Fruit fly (Drosophila melanogaster) whole organism, embryonic: ENCODE measurements around the gene CG11726.

Experiments used
- Bteb2 ChIP-seq: fragments of 200-800 bp; sonication (Bioruptor generic); optimal IDR thresholded peaks from 2 replicates; lab custom pipeline; 2016; ENCODE audit warnings: missing biosample characterization, missing genetic modification characterization
- CG10274 ChIP-seq: fragments of 200-800 bp; sonication (Bioruptor generic); optimal IDR thresholded peaks from 3 replicates; lab custom pipeline; 2017; ENCODE audit warnings: missing biosample characterization, mild to moderate bottlenecking, missing genetic modification characterization
- CG12236 ChIP-seq: fragments of 200-800 bp; sonication (Bioruptor generic); optimal IDR thresholded peaks from 2 replicates; lab custom pipeline; 2016; ENCODE audit warnings: missing biosample characterization, missing genetic modification characterization
- CG12744 ChIP-seq: fragments of 200-800 bp; sonication (Bioruptor generic); optimal IDR thresholded peaks from 2 replicates; lab custom pipeline; 2016; ENCODE audit warnings: missing biosample characterization, missing genetic modification characterization
- CG14050 ChIP-seq: fragments of 200-800 bp; sonication (Bioruptor generic); IDR thresholded peaks from 3 replicates; pipeline ENCODE4 v1.3.6; 2022; ENCODE audit warnings: missing biosample characterization, missing genetic modification characterization
- CG15011 ChIP-seq: fragments of 200-800 bp; sonication (Bioruptor generic); optimal IDR thresholded peaks from 3 replicates; lab custom pipeline; 2018; ENCODE audit warnings: missing biosample characterization, mild to moderate bottlenecking, missing genetic modification characterization
- CG17361 ChIP-seq: fragments of 200-800 bp; sonication (Bioruptor generic); IDR thresholded peaks from 3 replicates; pipeline ENCODE4 v1.3.6; 2022; ENCODE audit warnings: missing biosample characterization, missing genetic modification characterization
- CG18011 ChIP-seq: fragments of 200-800 bp; sonication (Bioruptor generic); optimal IDR thresholded peaks from 2 replicates; lab custom pipeline; 2017; ENCODE audit warnings: missing biosample characterization, missing genetic modification characterization, mild to moderate bottlenecking, moderate library complexity, missing genotype
- CG2712 ChIP-seq: fragments of 200-800 bp; optimal IDR thresholded peaks from 3 replicates; lab custom pipeline; 2019; ENCODE audit warnings: missing biosample characterization, mild to moderate bottlenecking, missing genetic modification characterization, moderate library complexity
- CG30020 ChIP-seq: fragments of 200-800 bp; optimal IDR thresholded peaks from 2 replicates; lab custom pipeline; 2019; ENCODE audit warnings: missing biosample characterization, mild to moderate bottlenecking, missing genetic modification characterization, moderate library complexity
- CG34422 ChIP-seq: fragments of 200-800 bp; sonication (Bioruptor generic); IDR thresholded peaks from 3 replicates; pipeline ENCODE4 v1.3.6; 2022; ENCODE audit warnings: missing biosample characterization, missing genetic modification characterization
- CG7271 ChIP-seq: fragments of 200-800 bp; sonication (Bioruptor generic); optimal IDR thresholded peaks from 2 replicates; lab custom pipeline; 2018; ENCODE audit warnings: missing biosample characterization, mild to moderate bottlenecking, missing genetic modification characterization, moderate library complexity
- CG7556 ChIP-seq: fragments of 200-800 bp; sonication (Bioruptor generic); optimal IDR thresholded peaks from 2 replicates; lab custom pipeline; 2017; ENCODE audit warnings: missing biosample characterization, mild to moderate bottlenecking, missing genetic modification characterization
- CG9727 ChIP-seq: fragments of 200-800 bp; sonication (Bioruptor generic); optimal IDR thresholded peaks from 3 replicates; lab custom pipeline; 2017; ENCODE audit warnings: missing biosample characterization, mild to moderate bottlenecking, missing genetic modification characterization
- E2f2 ChIP-seq: fragments of 200-800 bp; sonication (Bioruptor generic); IDR thresholded peaks from 2 replicates; pipeline ENCODE4 v1.3.6; 2022; ENCODE audit warnings: missing biosample characterization, missing genetic modification characterization
- Fer1 ChIP-seq: fragments of 200-800 bp; sonication (Bioruptor generic); optimal IDR thresholded peaks from 2 replicates; lab custom pipeline; 2017; ENCODE audit warnings: missing biosample characterization, mild to moderate bottlenecking, missing genetic modification characterization
- H2.0 ChIP-seq: fragments of 200-800 bp; sonication (Bioruptor generic); IDR thresholded peaks from 2 replicates; pipeline ENCODE4 v1.3.6; 2022; ENCODE audit warnings: missing biosample characterization, missing genetic modification characterization
- Hmx ChIP-seq: fragments of 200-800 bp; sonication (Bioruptor generic); optimal IDR thresholded peaks from 2 replicates; lab custom pipeline; 2016; ENCODE audit warnings: missing biosample characterization, missing genetic modification characterization
- Lhr ChIP-seq: fragments of 200-800 bp; sonication (Bioruptor generic); optimal IDR thresholded peaks from 3 replicates; lab custom pipeline; 2017; ENCODE audit warnings: mild to moderate bottlenecking, missing biosample characterization, missing genetic modification reagents, missing genetic modification characterization
- Nf-YA ChIP-seq: fragments of 200-800 bp; sonication (Bioruptor generic); IDR thresholded peaks from 2 replicates; pipeline ENCODE4 v1.3.6; 2022; ENCODE audit warnings: missing biosample characterization, missing genetic modification characterization
- Poxn ChIP-seq: fragments of 200-800 bp; sonication (Bioruptor generic); IDR thresholded peaks from 2 replicates; pipeline ENCODE4 v1.3.6; 2022; ENCODE audit warnings: missing biosample characterization, missing genetic modification characterization
- Vsx1 ChIP-seq: fragments of 200-800 bp; sonication (Bioruptor generic); optimal IDR thresholded peaks from 2 replicates; lab custom pipeline; 2017; ENCODE audit warnings: missing biosample characterization, mild to moderate bottlenecking, missing genetic modification characterization, missing genetic modification reagents
- YL-1 ChIP-seq: fragments of 200-800 bp; sonication (Bioruptor generic); optimal IDR thresholded peaks from 3 replicates; lab custom pipeline; 2017; ENCODE audit warnings: missing biosample characterization, mild to moderate bottlenecking, missing genetic modification characterization
- ato ChIP-seq: fragments of 200-800 bp; sonication (Bioruptor generic); IDR thresholded peaks from 2 replicates; pipeline ENCODE4 v1.3.6; 2022; ENCODE audit warnings: missing biosample characterization, missing genetic modification characterization; ENCODE audit not compliant: partially characterized antibody
- bab2 ChIP-seq: fragments of 200-800 bp; sonication (Bioruptor generic); optimal IDR thresholded peaks from 2 replicates; lab custom pipeline; 2016; ENCODE audit warnings: missing biosample characterization, missing genetic modification characterization
- caup ChIP-seq: fragments of 200-800 bp; sonication (Bioruptor generic); optimal IDR thresholded peaks from 3 replicates; lab custom pipeline; 2017; ENCODE audit warnings: missing biosample characterization, mild to moderate bottlenecking, missing genetic modification characterization, moderate library complexity; ENCODE audit not compliant: severe bottlenecking
- chinmo ChIP-seq: fragments of 200-800 bp; sonication (Bioruptor generic); IDR thresholded peaks from 4 replicates; pipeline ENCODE4 v1.3.6; 2022; ENCODE audit warnings: missing biosample characterization, missing genetic modification characterization; ENCODE audit not compliant: partially characterized antibody
- crol ChIP-seq: fragments of 200-800 bp; sonication (Bioruptor generic); IDR thresholded peaks from 2 replicates; pipeline ENCODE4 v1.3.6; 2022; ENCODE audit warnings: missing biosample characterization, missing genetic modification characterization
- dati ChIP-seq: fragments of 200-800 bp; sonication (Bioruptor generic); IDR thresholded peaks from 2 replicates; pipeline ENCODE4 v1.3.6; 2022; ENCODE audit warnings: missing biosample characterization, missing genetic modification characterization
- eve ChIP-seq, 2 experiments: fragments of >200 bp; optimal IDR thresholded peaks; 2 replicates each; lab custom pipeline; 2017; ENCODE audit warnings: missing biosample characterization in 2 of 2, missing genetic modification characterization in 2 of 2
- ewg ChIP-seq: fragments of 200-800 bp; sonication (Bioruptor generic); optimal IDR thresholded peaks from 3 replicates; lab custom pipeline; 2017; ENCODE audit warnings: mild to moderate bottlenecking, missing biosample characterization, missing genetic modification reagents, missing genetic modification characterization
- gem ChIP-seq: fragments of 200-800 bp; sonication (Bioruptor generic); optimal IDR thresholded peaks from 2 replicates; lab custom pipeline; 2019; ENCODE audit warnings: missing biosample characterization, mild to moderate bottlenecking, missing genetic modification characterization, moderate library complexity
- gsb-n ChIP-seq: fragments of 200-800 bp; sonication (Bioruptor generic); optimal IDR thresholded peaks from 3 replicates; lab custom pipeline; 2018; ENCODE audit warnings: missing biosample characterization, mild to moderate bottlenecking, missing genetic modification characterization
- gt ChIP-seq: fragments of 200-800 bp; sonication (Bioruptor generic); IDR thresholded peaks from 2 replicates; pipeline ENCODE4 v1.3.6; 2022; ENCODE audit warnings: missing biosample characterization, missing genetic modification characterization
- hb ChIP-seq: fragments of 200-800 bp; sonication (Bioruptor generic); IDR thresholded peaks from 3 replicates; pipeline ENCODE4 v1.3.6; 2022; ENCODE audit warnings: missing biosample characterization, missing genetic modification characterization; ENCODE audit not compliant: partially characterized antibody
- ind ChIP-seq: fragments of 200-800 bp; sonication (Bioruptor generic); optimal IDR thresholded peaks from 3 replicates; lab custom pipeline; 2016; ENCODE audit warnings: missing biosample characterization, missing genetic modification characterization
- jumu ChIP-seq: fragments of 200-800 bp; sonication (Bioruptor generic); optimal IDR thresholded peaks from 3 replicates; lab custom pipeline; 2016; ENCODE audit warnings: missing biosample characterization, missing genetic modification characterization
- klu ChIP-seq: fragments of 200-800 bp; sonication (Bioruptor generic); IDR thresholded peaks from 2 replicates; pipeline ENCODE4 v1.3.6; 2022; ENCODE audit warnings: missing biosample characterization, missing genetic modification characterization
- mld ChIP-seq: fragments of 200-800 bp; sonication (Bioruptor generic); IDR thresholded peaks from 3 replicates; pipeline ENCODE4 v1.3.6; 2022; ENCODE audit warnings: missing biosample characterization, missing genetic modification characterization; ENCODE audit not compliant: partially characterized antibody
- nau ChIP-seq: fragments of 200-800 bp; sonication (Bioruptor generic); optimal IDR thresholded peaks from 3 replicates; lab custom pipeline; 2017; ENCODE audit warnings: missing biosample characterization, mild to moderate bottlenecking, missing genetic modification characterization, missing genetic modification reagents
- nerfin-2 ChIP-seq: fragments of 200-800 bp; sonication (Bioruptor generic); IDR thresholded peaks from 2 replicates; pipeline ENCODE4 v1.3.6; 2022; ENCODE audit warnings: missing biosample characterization, missing genetic modification characterization; ENCODE audit not compliant: partially characterized antibody
- peb ChIP-seq: fragments of 200-800 bp; sonication (Bioruptor generic); IDR thresholded peaks from 2 replicates; pipeline ENCODE4 v1.3.6; 2022; ENCODE audit warnings: missing biosample characterization, missing genetic modification characterization
- pfk ChIP-seq: fragments of 200-800 bp; sonication (Bioruptor generic); optimal IDR thresholded peaks from 2 replicates; lab custom pipeline; 2018; ENCODE audit warnings: missing biosample characterization, mild to moderate bottlenecking, missing genetic modification characterization, moderate library complexity
- psq ChIP-seq: fragments of 200-800 bp; sonication (Bioruptor generic); optimal IDR thresholded peaks from 2 replicates; lab custom pipeline; 2017; ENCODE audit warnings: missing biosample characterization, missing genetic modification characterization
- ssp ChIP-seq: fragments of 200-800 bp; sonication (Bioruptor generic); IDR thresholded peaks from 2 replicates; pipeline ENCODE4 v1.3.6; 2022; ENCODE audit warnings: missing biosample characterization, missing genetic modification characterization
- trem ChIP-seq: fragments of 200-800 bp; optimal IDR thresholded peaks from 3 replicates; lab custom pipeline; 2019; ENCODE audit warnings: missing biosample characterization, mild to moderate bottlenecking, missing genetic modification characterization, moderate library complexity
- vfl ChIP-seq: fragments of 200-800 bp; sonication (Bioruptor generic); optimal IDR thresholded peaks from 2 replicates; lab custom pipeline; 2016; ENCODE audit warnings: missing biosample characterization, missing genetic modification characterization
- wek ChIP-seq: fragments of 200-800 bp; sonication (Bioruptor generic); optimal IDR thresholded peaks from 3 replicates; lab custom pipeline; 2018; ENCODE audit warnings: missing biosample characterization, mild to moderate bottlenecking, missing genetic modification characterization, moderate library complexity

CG11726 gene

DNA sequence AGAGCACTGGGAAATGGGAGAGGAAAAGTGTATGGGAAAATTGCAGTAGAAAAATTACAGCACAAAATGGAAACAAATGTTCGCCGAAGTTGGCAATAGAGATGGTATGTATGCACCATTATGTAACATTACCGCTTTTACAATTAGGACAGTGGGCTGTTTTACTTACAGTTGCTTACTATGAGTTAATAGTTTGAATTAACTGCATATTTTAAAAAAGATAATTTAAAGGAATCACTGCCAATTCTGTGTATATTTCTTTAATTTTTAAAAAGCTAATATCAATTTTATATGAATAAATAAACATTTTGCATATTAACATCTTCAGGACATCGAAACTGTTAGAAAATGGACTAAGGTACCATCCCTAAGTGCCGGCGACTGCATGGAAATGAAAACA is 19.2 kb downstream of the CG11726 start (continued):
- TF ChIP-seq psq (GFP tag; lab: Kevin White, UChicago) = no peak
- no peak for TF ChIP-seq CG10274 (GFP tag; lab: Kevin White, UChicago)
- no peak for TF ChIP-seq nerfin-2
- TF ChIP-seq H2.0 (GFP tag; lab: Robert Waterston, UW) = no peak
- TF ChIP-seq CG17361 = peak; percentile 9; the same call in 1 of the 3 replicates
- no peak for TF ChIP-seq Lhr
- TF ChIP-seq gem (tag; lab: Kevin White, UChicago) = peak; percentile 48
- no peak for TF ChIP-seq Hmx (GFP tag; lab: Kevin White, UChicago)
- TF ChIP-seq CG12744 (GFP tag; lab: Kevin White, UChicago) = no peak
- TF ChIP-seq caup (GFP tag; lab: Kevin White, UChicago) = no peak
- no peak for TF ChIP-seq wek (GFP tag; lab: Kevin White, UChicago)
- peak in 1 of 2 experiments; percentile 35 for TF ChIP-seq eve (GFP tag; optimal IDR thresholded peaks at IDR 0.05; lab: Kevin White, UChicago)
- no peak for TF ChIP-seq vfl (GFP tag; lab: Kevin White, UChicago)
- TF ChIP-seq nau = no peak
- TF ChIP-seq Nf-YA (GFP tag; lab: Robert Waterston, UW) = no peak
- no peak for TF ChIP-seq hb
- no peak for TF ChIP-seq mld
- TF ChIP-seq CG2712 = peak; percentile 67
- TF ChIP-seq pfk = no peak
- peak; percentile 12 for TF ChIP-seq CG7556
- no peak for TF ChIP-seq Bteb2 (GFP tag; lab: Kevin White, UChicago)
- TF ChIP-seq CG15011 = no peak
- no peak for TF ChIP-seq ato (GFP tag; lab: Robert Waterston, UW)
- TF ChIP-seq gt (GFP tag; lab: Robert Waterston, UW) = no peak
- TF ChIP-seq jumu = no peak
- TF ChIP-seq CG30020 = no peak
- no peak for TF ChIP-seq Fer1 (GFP tag; lab: Kevin White, UChicago)
- TF ChIP-seq CG34422 = no peak
- TF ChIP-seq E2f2 (GFP tag; lab: Robert Waterston, UW) = no peak
- peak; percentile 27 for TF ChIP-seq CG9727
- no peak for TF ChIP-seq CG7271 (tag; lab: Kevin White, UChicago)
- no peak for TF ChIP-seq peb
- peak; percentile 14 for TF ChIP-seq trem (tag; lab: Kevin White, UChicago)
- TF ChIP-seq YL-1 (GFP tag; lab: Kevin White, UChicago) = no peak
- TF ChIP-seq Poxn = no peak
- no peak for TF ChIP-seq ssp
- no peak for TF ChIP-seq CG12236 (GFP tag; lab: Kevin White, UChicago)
- TF ChIP-seq dati = no peak
- TF ChIP-seq bab2 = no peak
- TF ChIP-seq gsb-n (tag; lab: Kevin White, UChicago) = no peak
- no peak for TF ChIP-seq chinmo (GFP tag; lab: Robert Waterston, UW)
- TF ChIP-seq CG14050 = no peak
- no peak for TF ChIP-seq ind (GFP tag; lab: Kevin White, UChicago)
- no peak for TF ChIP-seq Vsx1 (GFP tag; lab: Kevin White, UChicago)
- no peak for TF ChIP-seq klu
- TF ChIP-seq CG18011 (GFP tag; lab: Kevin White, UChicago) = no peak
- no peak for TF ChIP-seq ewg (GFP tag; lab: Kevin White, UChicago)
- no peak for TF ChIP-seq crol (GFP tag; lab: Robert Waterston, UW)
